Fruit fly (Drosophila melanogaster) Kc167 (cell line): ENCODE data around the gene ort.

Experiments used
- Sin3A ChIP-seq: fragments of >200 bp; optimal IDR thresholded peaks from 2 replicates; lab custom pipeline; 2018; ENCODE audit warnings: missing external identifiers
- insv ChIP-seq: fragments of >200 bp; optimal IDR thresholded peaks from 3 replicates; lab custom pipeline; 2018; ENCODE audit warnings: missing external identifiers
- ttk ChIP-seq: sonication (Bioruptor generic); optimal IDR thresholded peaks from 2 replicates; lab custom pipeline; 2017; ENCODE audit warnings: missing external identifiers

DNA sequence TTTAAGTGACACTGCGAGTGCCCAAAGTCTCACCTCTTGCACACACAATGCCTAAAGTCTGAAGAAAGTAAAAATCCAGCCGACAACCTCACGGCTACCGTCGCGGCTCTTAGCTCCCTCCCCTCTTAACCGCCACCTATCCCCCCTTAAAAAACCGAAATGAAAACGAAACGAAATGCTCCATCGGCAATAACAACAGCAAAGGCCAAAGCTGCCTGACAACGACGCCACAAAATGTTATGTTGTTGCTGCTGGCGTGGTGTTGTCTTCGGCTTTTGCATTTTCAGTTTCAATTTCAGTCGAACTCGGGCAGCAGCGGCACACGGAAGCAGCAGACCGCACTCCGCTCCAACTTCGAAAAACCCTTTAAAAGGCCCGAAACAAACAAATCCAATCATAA, 5.2 kb downstream of the ort start, which contains the start of gene CG7432:
- TF ChIP-seq insv (lab: Kevin White, UChicago), result no peak
- no peak for TF ChIP-seq ttk (lab: Kevin White, UChicago)
- TF ChIP-seq Sin3A (lab: Kevin White, UChicago), result no peak
